Worm (Caenorhabditis elegans) whole organism, late embryonic: Measurements from ENCODE around the gene tag-18.

Experiments
- ceh-30 ChIP-seq: fragments of 150-350 bp; optimal IDR thresholded peaks from 2 replicates; lab custom pipeline; 2014; ENCODE audit warnings: missing biosample characterization, missing genetic modification characterization
- ceh-31 ChIP-seq: sonication (generic microtip); optimal IDR thresholded peaks from 2 replicates; lab custom pipeline; 2016; ENCODE audit warnings: missing genetic modification characterization, missing compliant biosample characterization
- dmd-4 ChIP-seq: sonication (generic microtip); optimal IDR thresholded peaks from 2 replicates; lab custom pipeline; 2016; ENCODE audit warnings: borderline replicate concordance, missing genetic modification characterization, missing compliant biosample characterization
- sdc-2 ChIP-seq: sonication (generic microtip); optimal IDR thresholded peaks from 2 replicates; lab custom pipeline; 2016; ENCODE audit warnings: missing genotype, missing genetic modification characterization, missing compliant biosample characterization
- sox-4 ChIP-seq: sonication (generic microtip); optimal IDR thresholded peaks from 2 replicates; lab custom pipeline; 2017; ENCODE audit warnings: mild to moderate bottlenecking, missing genetic modification characterization, inconsistent platforms, missing compliant biosample characterization
- tbx-7 ChIP-seq: sonication (generic microtip); optimal IDR thresholded peaks from 2 replicates; lab custom pipeline; 2016; ENCODE audit warnings: missing genotype, missing genetic modification characterization, missing compliant biosample characterization

- no peak for TF ChIP-seq dmd-4 (tag; lab: Kevin White, UChicago)
- TF ChIP-seq ceh-31 (tag; lab: Kevin White, UChicago), result no peak
- TF ChIP-seq tbx-7 (tag; lab: Kevin White, UChicago), result no peak
- TF ChIP-seq sox-4 (tag; lab: Kevin White, UChicago), result no peak
- TF ChIP-seq ceh-30 (tag; lab: Kevin White, UChicago), result no peak
- TF ChIP-seq sdc-2, result no peak
Observed at ce11 chrX:3733321-3733720, 515 bp downstream of the tag-18 start.
